Worm (Caenorhabditis elegans) whole organism, late embryonic: Measurements from ENCODE around the gene sek-3.

ENCODE experiments used
- ceh-14 ChIP-seq: sonication (generic microtip); optimal IDR thresholded peaks from 2 replicates; lab custom pipeline; 2016; ENCODE audit warnings: missing genotype, missing genetic modification characterization, missing compliant biosample characterization
- ceh-22 ChIP-seq: sonication (generic microtip); optimal IDR thresholded peaks from 2 replicates; lab custom pipeline; 2017; ENCODE audit warnings: missing biosample characterization, missing genetic modification characterization
- ceh-30 ChIP-seq: fragments of 150-350 bp; optimal IDR thresholded peaks from 2 replicates; lab custom pipeline; 2014; ENCODE audit warnings: missing biosample characterization, missing genetic modification characterization
- ceh-45 ChIP-seq: fragments of 200-800 bp; sonication (Bioruptor generic); IDR thresholded peaks from 2 replicates; pipeline ENCODE4 v1.3.6; 2022; ENCODE audit warnings: missing genetic modification reagents, missing genetic modification characterization, missing compliant biosample characterization
- che-1 ChIP-seq: sonication (generic microtip); optimal IDR thresholded peaks from 2 replicates; lab custom pipeline; 2016; ENCODE audit warnings: mild to moderate bottlenecking, missing genetic modification characterization, missing compliant biosample characterization
- ets-4 ChIP-seq: sonication (generic microtip); optimal IDR thresholded peaks from 2 replicates; lab custom pipeline; 2016; ENCODE audit warnings: missing genetic modification characterization, missing compliant biosample characterization
- fkh-10 ChIP-seq: fragments of 150-350 bp; optimal IDR thresholded peaks from 2 replicates; lab custom pipeline; 2014; ENCODE audit warnings: missing biosample characterization, missing genetic modification reagents, missing genetic modification characterization
- gmeb-2 ChIP-seq: sonication (generic microtip); optimal IDR thresholded peaks from 2 replicates; lab custom pipeline; 2016; ENCODE audit warnings: missing genetic modification characterization, inconsistent platforms, missing compliant biosample characterization
- hlh-13 ChIP-seq: fragments of 200-800 bp; sonication (Bioruptor generic); optimal IDR thresholded peaks from 2 replicates; lab custom pipeline; 2018; ENCODE audit warnings: mild to moderate bottlenecking, missing genetic modification characterization, missing compliant biosample characterization
- lim-6 ChIP-seq: sonication (generic microtip); optimal IDR thresholded peaks from 2 replicates; lab custom pipeline; 2016; ENCODE audit warnings: missing genetic modification characterization, missing compliant biosample characterization
- madf-2 ChIP-seq: sonication (generic microtip); optimal IDR thresholded peaks from 2 replicates; lab custom pipeline; 2017; ENCODE audit warnings: missing genetic modification characterization, missing compliant biosample characterization
- nhr-11 ChIP-seq: fragments of 150-350 bp; optimal IDR thresholded peaks from 2 replicates; lab custom pipeline; 2014; ENCODE audit warnings: missing biosample characterization, missing genetic modification characterization
- npax-4 ChIP-seq: sonication (generic microtip); optimal IDR thresholded peaks from 2 replicates; lab custom pipeline; 2016; ENCODE audit warnings: missing genetic modification characterization, missing compliant biosample characterization
- odd-2 ChIP-seq: sonication (generic microtip); optimal IDR thresholded peaks from 2 replicates; lab custom pipeline; 2017; ENCODE audit warnings: antibody characterized with exemption, mild to moderate bottlenecking, missing genetic modification characterization, missing compliant biosample characterization
- pax-1 ChIP-seq: fragments of 150-350 bp; optimal IDR thresholded peaks from 2 replicates; lab custom pipeline; 2014; ENCODE audit warnings: missing biosample characterization, missing genetic modification characterization
- pha-2 ChIP-seq: sonication (generic microtip); optimal IDR thresholded peaks from 2 replicates; lab custom pipeline; 2017; ENCODE audit warnings: mild to moderate bottlenecking, missing genetic modification characterization, missing compliant biosample characterization
- rnt-1 ChIP-seq: sonication (generic microtip); optimal IDR thresholded peaks from 2 replicates; lab custom pipeline; 2016; ENCODE audit warnings: missing genetic modification characterization, missing compliant biosample characterization
- sox-4 ChIP-seq: sonication (generic microtip); optimal IDR thresholded peaks from 2 replicates; lab custom pipeline; 2017; ENCODE audit warnings: mild to moderate bottlenecking, missing genetic modification characterization, inconsistent platforms, missing compliant biosample characterization
- syd-9 ChIP-seq: sonication (generic microtip); optimal IDR thresholded peaks from 2 replicates; lab custom pipeline; 2016; ENCODE audit warnings: mild to moderate bottlenecking, missing genetic modification characterization, moderate library complexity, missing compliant biosample characterization
- tbx-7 ChIP-seq: sonication (generic microtip); optimal IDR thresholded peaks from 2 replicates; lab custom pipeline; 2016; ENCODE audit warnings: missing genotype, missing genetic modification characterization, missing compliant biosample characterization
- unc-42 ChIP-seq: sonication (generic microtip); optimal IDR thresholded peaks from 2 replicates; lab custom pipeline; 2016; ENCODE audit warnings: missing genotype, missing genetic modification characterization, missing compliant biosample characterization
- zip-5 ChIP-seq: sonication (generic microtip); optimal IDR thresholded peaks from 2 replicates; lab custom pipeline; 2016; ENCODE audit warnings: missing genetic modification characterization, missing compliant biosample characterization
- ztf-16 ChIP-seq: sonication (generic microtip); optimal IDR thresholded peaks from 2 replicates; lab custom pipeline; 2017; ENCODE audit warnings: missing genetic modification characterization, missing compliant biosample characterization

Gene sek-3

ce11 chrX:5063750-5064652 is 46.3 kb downstream of the sek-3 start, which contains the start of gene C24H10.2 (continued):
- peak; percentile 19 for TF ChIP-seq syd-9
- TF ChIP-seq npax-4 (tag; lab: Kevin White, UChicago): no peak
- no peak for TF ChIP-seq pax-1 (tag; lab: Kevin White, UChicago)
- TF ChIP-seq madf-2 (tag; lab: Kevin White, UChicago): no peak
- peak; percentile 31 for TF ChIP-seq ceh-14 (tag; lab: Kevin White, UChicago)

ce11 chrX:5066570-5066969 is 48.9 kb downstream of the sek-3 start:
- TF ChIP-seq gmeb-2 (tag; lab: Kevin White, UChicago) (no peak), ceh-45 (GFP tag; lab: Robert Waterston, UW) (no peak), ztf-16 (tag; lab: Kevin White, UChicago) (no peak), ets-4 (tag; lab: Kevin White, UChicago) (no peak), unc-42 (no peak), sox-4 (no peak), tbx-7 (tag; lab: Kevin White, UChicago) (no peak), nhr-11 (no peak), rnt-1 (tag; lab: Kevin White, UChicago) (no peak), ceh-14 (tag; lab: Kevin White, UChicago) (no peak), ceh-30 (no peak), ceh-22 (tag; lab: Kevin White, UChicago) (no peak), lim-6 (tag; lab: Kevin White, UChicago) (no peak), fkh-10 (no peak), zip-5 (no peak), pha-2 (no peak)

- TF ChIP-seq pha-2 (no peak), fkh-10 (no peak), lim-6 (tag; lab: Kevin White, UChicago) (no peak), madf-2 (tag; lab: Kevin White, UChicago) (no peak), hlh-13 (GFP tag; lab: Kevin White, UChicago) (no peak), odd-2 (tag; lab: Kevin White, UChicago) (no peak), nhr-11 (no peak), tbx-7 (tag; lab: Kevin White, UChicago) (no peak), che-1 (tag; lab: Kevin White, UChicago) (no peak), unc-42 (no peak), rnt-1 (tag; lab: Kevin White, UChicago) (no peak)
Observed at ce11 chrX:5067796-5068195, 50.1 kb downstream of the sek-3 start, which contains the start of gene clc-7. Gene clc-7, plus strand, starts transcription at chrX:5068096.
